Fruit fly (Drosophila melanogaster): ENCODE data around the gene GstO1.

GstO1 gene

DNA sequence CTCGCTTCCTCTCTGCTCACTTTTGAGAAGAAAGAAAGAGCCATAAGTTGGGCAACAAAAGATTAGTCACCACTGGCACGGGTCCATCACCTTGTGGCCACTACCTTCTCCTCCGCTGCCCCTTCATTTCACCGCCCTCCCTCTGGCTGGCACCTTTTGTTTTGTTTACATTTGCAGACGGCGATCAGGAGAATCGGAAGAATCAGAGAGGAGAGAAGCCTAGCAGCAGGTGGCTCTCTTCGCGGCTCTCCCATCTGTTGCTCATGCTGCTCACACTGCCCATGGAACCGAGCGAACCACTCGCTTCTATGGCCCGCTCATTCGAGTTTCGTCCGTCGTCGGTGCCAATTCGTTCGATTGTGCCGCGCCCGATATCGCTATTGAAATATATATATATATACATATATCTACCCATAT lies 21.7 kb upstream of the GstO1 start (continued):
- TF ChIP-seq CG7368 (GFP tag; optimal IDR thresholded peaks at IDR 0.05): peak; percentile 14
- peak; percentile 68 for TF ChIP-seq net (GFP tag; optimal IDR thresholded peaks at IDR 0.05)
- no peak for TF ChIP-seq cyc (GFP tag; optimal IDR thresholded peaks at IDR 0.05)
- TF ChIP-seq Eip78C (GFP tag): peak; percentile 75
- peak; percentile 64 for TF ChIP-seq CG3919 (GFP tag; optimal IDR thresholded peaks at IDR 0.05)
- TF ChIP-seq CG32006 (GFP tag; optimal IDR thresholded peaks at IDR 0.05): no peak
- peak; percentile 79 for TF ChIP-seq CG6854 (GFP tag; optimal IDR thresholded peaks at IDR 0.05)
- TF ChIP-seq Sox14 (GFP tag; optimal IDR thresholded peaks at IDR 0.05): peak; percentile 78
- TF ChIP-seq esn (GFP tag; optimal IDR thresholded peaks at IDR 0.05): peak; percentile 35
- TF ChIP-seq CG34406 (GFP tag; optimal IDR thresholded peaks at IDR 0.05): peak; percentile 10
- no peak for TF ChIP-seq Blimp-1 (GFP tag; optimal IDR thresholded peaks at IDR 0.05)
- TF ChIP-seq CG11762 (GFP tag; optimal IDR thresholded peaks at IDR 0.05; ENCODE audit: insufficient read depth): peak; percentile 12
- TF ChIP-seq CG11294 (GFP tag; IDR thresholded peaks at IDR 0.05): no peak; the same call in 1 of the 2 replicates
- no peak for TF ChIP-seq Hr38 (GFP tag; optimal IDR thresholded peaks at IDR 0.05)
- TF ChIP-seq CG31627 (GFP tag; optimal IDR thresholded peaks at IDR 0.05): no peak
- TF ChIP-seq Eip93F (GFP tag; optimal IDR thresholded peaks at IDR 0.05): peak; percentile 71
- TF ChIP-seq Ets21C (GFP tag; optimal IDR thresholded peaks at IDR 0.05): no peak
- TF ChIP-seq Sox102F (GFP tag; optimal IDR thresholded peaks at IDR 0.05): peak; percentile 57
- no peak for TF ChIP-seq CG10631 (GFP tag; optimal IDR thresholded peaks at IDR 0.05)
- TF ChIP-seq achi (GFP tag; optimal IDR thresholded peaks at IDR 0.05): peak; percentile 1

DNA sequence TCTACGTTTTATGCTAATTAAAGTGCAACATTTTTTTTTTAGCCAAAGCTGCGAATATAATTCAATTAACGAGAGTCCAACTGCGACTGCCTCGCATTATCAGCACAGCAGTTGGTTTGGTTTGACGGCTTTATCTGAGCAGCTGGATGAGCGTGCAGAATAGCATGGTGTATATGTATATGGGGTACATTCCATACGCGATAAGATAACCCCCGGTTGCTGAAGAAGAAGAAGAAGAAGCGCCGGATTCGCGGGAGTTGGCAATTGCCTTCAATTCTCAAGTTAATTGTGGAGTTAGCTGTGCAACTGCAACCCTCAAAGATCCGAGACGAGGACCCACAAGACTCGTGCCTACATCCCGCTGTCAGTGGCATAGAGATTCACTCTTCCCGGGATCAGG lies 20.8 kb upstream of the GstO1 start:
- TF ChIP-seq CG11294 (GFP tag; IDR thresholded peaks at IDR 0.05): no peak
- peak in 1 of 2 experiments; percentile 2 for TF ChIP-seq ss (GFP tag; optimal IDR thresholded peaks at IDR 0.05)
- peak; percentile 41 for TF ChIP-seq Eip78C (GFP tag)
- no peak for TF ChIP-seq CG6163 (GFP tag; IDR thresholded peaks at IDR 0.05)
- no peak for TF ChIP-seq CG11762 (GFP tag; optimal IDR thresholded peaks at IDR 0.05; ENCODE audit: insufficient read depth)
- no peak for TF ChIP-seq dac (GFP tag; optimal IDR thresholded peaks at IDR 0.05)
- TF ChIP-seq spab (GFP tag; optimal IDR thresholded peaks at IDR 0.05): no peak
- TF ChIP-seq acj6 (GFP tag; optimal IDR thresholded peaks at IDR 0.05): no peak
- no peak for TF ChIP-seq fd59A (GFP tag; optimal IDR thresholded peaks at IDR 0.05)
- no peak for TF ChIP-seq CG15336 (GFP tag; IDR thresholded peaks at IDR 0.05)
- TF ChIP-seq CG10669 (GFP tag; optimal IDR thresholded peaks at IDR 0.05): no peak
- no peak for TF ChIP-seq Sox102F (GFP tag; optimal IDR thresholded peaks at IDR 0.05)
- TF ChIP-seq CG10631 (GFP tag; optimal IDR thresholded peaks at IDR 0.05): no peak
- peak; percentile 91 for TF ChIP-seq svp (GFP tag)
- TF ChIP-seq fd85E (GFP tag; optimal IDR thresholded peaks at IDR 0.05): no peak
- TF ChIP-seq eg (GFP tag; IDR thresholded peaks at IDR 0.05): no peak
- TF ChIP-seq lz (GFP tag; optimal IDR thresholded peaks at IDR 0.05): no peak
- no peak for TF ChIP-seq Sox15 (GFP tag; optimal IDR thresholded peaks at IDR 0.05)
- TF ChIP-seq CG3919 (GFP tag; optimal IDR thresholded peaks at IDR 0.05): no peak

DNA sequence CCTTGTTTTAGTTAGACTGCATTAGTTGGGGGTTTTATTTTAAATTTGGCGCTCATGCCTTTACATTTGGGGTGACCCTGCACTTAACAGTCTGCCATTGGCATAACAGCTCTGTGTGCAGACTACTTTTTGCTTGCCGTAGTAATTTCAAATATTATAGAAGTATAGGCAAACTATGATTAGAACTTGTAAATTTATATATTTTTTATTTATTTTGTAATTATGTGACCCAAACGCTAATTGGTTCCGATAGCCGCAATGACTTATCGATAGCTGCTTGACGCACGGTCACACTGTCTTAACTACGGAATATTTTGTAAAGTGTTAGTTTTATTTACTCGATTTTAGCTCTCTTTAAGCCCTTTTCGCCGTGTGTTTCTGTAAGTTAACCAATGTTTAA lies 20.0 kb upstream of the GstO1 start, which contains the start of gene rhea:
TSS of gene rhea (plus strand) at position 292 of the 400 bp plus-strand sequence.
- TF ChIP-seq svp (GFP tag) (peak; percentile 5), CG3032 (tag; optimal IDR thresholded peaks at IDR 0.05) (peak; percentile 8), Met (GFP tag; optimal IDR thresholded peaks at IDR 0.05) (peak; percentile 23), Hr39 (GFP tag; optimal IDR thresholded peaks at IDR 0.05) (no peak), fkh (GFP tag; optimal IDR thresholded peaks at IDR 0.05) (peak; percentile 43), CG31627 (GFP tag; optimal IDR thresholded peaks at IDR 0.05) (peak; percentile 8), Smox (GFP tag; optimal IDR thresholded peaks at IDR 0.05) (no peak), acj6 (GFP tag; optimal IDR thresholded peaks at IDR 0.05) (peak; percentile 32), Eip78C (GFP tag) (peak; percentile 53), CG1621 (tag; optimal IDR thresholded peaks at IDR 0.05) (peak; percentile 79), Hr4 (GFP tag; optimal IDR thresholded peaks at IDR 0.05) (peak; percentile 7), dsx (GFP tag; optimal IDR thresholded peaks at IDR 0.05; ENCODE audit: poor library complexity, severe bottlenecking) (peak; percentile 18), Eip93F (GFP tag; optimal IDR thresholded peaks at IDR 0.05) (no peak), lz (GFP tag; optimal IDR thresholded peaks at IDR 0.05) (peak; percentile 6), CG8319 (GFP tag; optimal IDR thresholded peaks at IDR 0.05) (no peak), OdsH (GFP tag; optimal IDR thresholded peaks at IDR 0.05) (peak; percentile 37), Sox14 (GFP tag; optimal IDR thresholded peaks at IDR 0.05) (peak; percentile 19), achi (GFP tag; optimal IDR thresholded peaks at IDR 0.05) (peak; percentile 33), net (GFP tag; optimal IDR thresholded peaks at IDR 0.05) (no peak), CG6163 (GFP tag; IDR thresholded peaks at IDR 0.05) (no peak)

All from whole organism, prepupa.